Fruit fly (Drosophila melanogaster) whole organism, embryonic: ENCODE data around the gene Spt7.

Source experiments
- Aef1 ChIP-seq: fragments of 200-800 bp; sonication (Bioruptor generic); IDR thresholded peaks from 3 replicates; pipeline ENCODE4 v1.3.6; 2022; ENCODE audit warnings: missing biosample characterization, missing genetic modification characterization
- CG12769 ChIP-seq: fragments of 200-800 bp; sonication (Bioruptor generic); optimal IDR thresholded peaks from 2 replicates; lab custom pipeline; 2019; ENCODE audit warnings: missing biosample characterization, mild to moderate bottlenecking, missing genetic modification characterization, moderate library complexity
- CG12942 ChIP-seq: fragments of 200-800 bp; sonication (Bioruptor generic); optimal IDR thresholded peaks from 3 replicates; lab custom pipeline; 2016; ENCODE audit warnings: missing biosample characterization, missing genetic modification characterization
- CG13424 ChIP-seq: fragments of 200-800 bp; sonication (Bioruptor generic); optimal IDR thresholded peaks from 2 replicates; lab custom pipeline; 2019; ENCODE audit warnings: missing biosample characterization, mild to moderate bottlenecking, missing genetic modification characterization, moderate library complexity
- CG15514 ChIP-seq: fragments of 200-800 bp; sonication (Bioruptor generic); optimal IDR thresholded peaks from 3 replicates; lab custom pipeline; 2017; ENCODE audit warnings: missing biosample characterization, missing genetic modification characterization, mild to moderate bottlenecking, moderate library complexity, missing genetic modification reagents
- CG16813 ChIP-seq: fragments of 200-800 bp; sonication (Bioruptor generic); IDR thresholded peaks from 3 replicates; pipeline ENCODE4 v1.3.6; 2022; ENCODE audit warnings: missing biosample characterization, missing genetic modification characterization; ENCODE audit not compliant: partially characterized antibody
- CG17186 ChIP-seq: fragments of 200-800 bp; sonication (Bioruptor generic); optimal IDR thresholded peaks from 3 replicates; lab custom pipeline; 2017; ENCODE audit warnings: missing biosample characterization, missing genetic modification reagents, missing genetic modification characterization
- CG17359 ChIP-seq: fragments of 200-800 bp; sonication (Bioruptor generic); optimal IDR thresholded peaks from 3 replicates; lab custom pipeline; 2018; ENCODE audit warnings: missing biosample characterization, mild to moderate bottlenecking, missing genetic modification characterization, moderate library complexity
- CG17802 ChIP-seq: fragments of 200-800 bp; sonication (Bioruptor generic); optimal IDR thresholded peaks from 2 replicates; lab custom pipeline; 2018; ENCODE audit warnings: missing biosample characterization, mild to moderate bottlenecking, missing genetic modification characterization, moderate library complexity
- CG30403 ChIP-seq: fragments of 200-800 bp; sonication (Bioruptor generic); optimal IDR thresholded peaks from 3 replicates; lab custom pipeline; 2016; ENCODE audit warnings: missing biosample characterization, missing genetic modification characterization
- CG3847 ChIP-seq: fragments of 200-800 bp; sonication (Bioruptor generic); IDR thresholded peaks from 2 replicates; pipeline ENCODE4 v1.3.6; 2022; ENCODE audit warnings: missing biosample characterization, missing genetic modification characterization
- CG4820 ChIP-seq: fragments of 200-800 bp; sonication (Bioruptor generic); optimal IDR thresholded peaks from 3 replicates; lab custom pipeline; 2016; ENCODE audit warnings: missing biosample characterization, missing genetic modification characterization
- CG6254 ChIP-seq: fragments of 200-800 bp; sonication (Bioruptor generic); optimal IDR thresholded peaks from 3 replicates; lab custom pipeline; 2017; ENCODE audit warnings: mild to moderate bottlenecking, missing biosample characterization, missing genetic modification reagents, missing genetic modification characterization
- CG6813 ChIP-seq: fragments of 200-800 bp; sonication (Bioruptor generic); optimal IDR thresholded peaks from 2 replicates; lab custom pipeline; 2017; ENCODE audit warnings: missing biosample characterization, missing genetic modification characterization, mild to moderate bottlenecking, moderate library complexity, missing genetic modification reagents
- CG8478 ChIP-seq: fragments of >200 bp; optimal IDR thresholded peaks from 2 replicates; lab custom pipeline; 2018
- Chrac-16 ChIP-seq: fragments of 200-800 bp; sonication (Bioruptor generic); optimal IDR thresholded peaks from 3 replicates; lab custom pipeline; 2016; ENCODE audit warnings: missing biosample characterization, missing genetic modification characterization
- CrebB ChIP-seq: fragments of 200-800 bp; sonication (Bioruptor generic); optimal IDR thresholded peaks from 3 replicates; lab custom pipeline; 2018; ENCODE audit warnings: missing biosample characterization, mild to moderate bottlenecking, missing genetic modification characterization
- D ChIP-seq, 2 experiments: fragments of 200-800 bp in 1 of 2; fragments of >200 bp in 1 of 2; sonication (Bioruptor generic) in 1 of 2; optimal IDR thresholded peaks; 2 replicates in 1 of 2; 3 replicates in 1 of 2; lab custom pipeline; 2017; ENCODE audit warnings: mild to moderate bottlenecking in 1 of 2, missing biosample characterization in 1 of 2, missing genetic modification characterization in 1 of 2, missing genetic modification reagents in 1 of 2
- Dip2 ChIP-seq: fragments of 200-800 bp; sonication (Bioruptor generic); IDR thresholded peaks from 2 replicates; pipeline ENCODE4 v1.3.6; 2022; ENCODE audit warnings: missing biosample characterization, missing genetic modification characterization
- Drgx ChIP-seq: fragments of 200-800 bp; sonication (Bioruptor generic); IDR thresholded peaks from 2 replicates; pipeline ENCODE4 v1.3.6; 2022; ENCODE audit warnings: missing biosample characterization, missing genetic modification characterization
- ERR ChIP-seq: fragments of 200-800 bp; sonication (Bioruptor generic); optimal IDR thresholded peaks from 2 replicates; lab custom pipeline; 2016; ENCODE audit warnings: missing biosample characterization, missing genetic modification characterization
- Hand ChIP-seq: fragments of 200-800 bp; sonication (Bioruptor generic); optimal IDR thresholded peaks from 2 replicates; lab custom pipeline; 2017; ENCODE audit warnings: mild to moderate bottlenecking, missing biosample characterization, missing genetic modification reagents, missing genetic modification characterization
- HmgZ ChIP-seq: fragments of 200-800 bp; sonication (Bioruptor generic); optimal IDR thresholded peaks from 2 replicates; lab custom pipeline; 2018; ENCODE audit warnings: missing biosample characterization, mild to moderate bottlenecking, missing genetic modification characterization
- Hmr ChIP-seq: fragments of 200-800 bp; sonication (Bioruptor generic); optimal IDR thresholded peaks from 3 replicates; lab custom pipeline; 2017; ENCODE audit warnings: mild to moderate bottlenecking, missing biosample characterization, missing genetic modification reagents, missing genetic modification characterization
- Myb ChIP-seq: fragments of 200-800 bp; sonication (Bioruptor generic); optimal IDR thresholded peaks from 2 replicates; lab custom pipeline; 2016; ENCODE audit warnings: missing biosample characterization, missing genetic modification characterization
- Ptx1 ChIP-seq: fragments of 200-800 bp; sonication (Bioruptor generic); IDR thresholded peaks from 2 replicates; pipeline ENCODE4 v1.3.6; 2022; ENCODE audit warnings: missing biosample characterization, missing genetic modification characterization
- Tbp ChIP-seq: fragments of >200 bp; optimal IDR thresholded peaks from 2 replicates; lab custom pipeline; 2018; ENCODE audit warnings: missing biosample characterization, missing genetic modification characterization
- ab ChIP-seq: fragments of 200-800 bp; sonication (Bioruptor generic); optimal IDR thresholded peaks from 2 replicates; lab custom pipeline; 2016; ENCODE audit warnings: missing biosample characterization, missing genetic modification characterization
- abd-A ChIP-seq: fragments of 200-800 bp; sonication (Bioruptor generic); optimal IDR thresholded peaks from 3 replicates; lab custom pipeline; 2019; ENCODE audit warnings: missing biosample characterization, mild to moderate bottlenecking, missing genetic modification characterization, moderate library complexity
- bcd ChIP-seq: fragments of 200-800 bp; sonication (Bioruptor generic); optimal IDR thresholded peaks from 2 replicates; lab custom pipeline; 2017; ENCODE audit warnings: missing biosample characterization, mild to moderate bottlenecking, missing genetic modification characterization
- cad ChIP-seq: fragments of >200 bp; optimal IDR thresholded peaks from 2 replicates; lab custom pipeline; 2017; ENCODE audit warnings: missing biosample characterization, missing genetic modification characterization
- ci ChIP-seq: fragments of 200-800 bp; sonication (Bioruptor generic); IDR thresholded peaks from 3 replicates; pipeline ENCODE4 v1.3.6; 2022; ENCODE audit warnings: missing biosample characterization, missing genetic modification characterization
- danr ChIP-seq: fragments of 200-800 bp; sonication (Bioruptor generic); IDR thresholded peaks from 2 replicates; pipeline ENCODE4 v1.3.6; 2022; ENCODE audit warnings: missing biosample characterization, missing genetic modification characterization
- dysf ChIP-seq: fragments of 200-800 bp; sonication (Bioruptor generic); IDR thresholded peaks from 3 replicates; pipeline ENCODE4 v1.3.6; 2022; ENCODE audit warnings: missing biosample characterization, missing genetic modification characterization
- gcm ChIP-seq: fragments of 200-800 bp; sonication (Bioruptor generic); optimal IDR thresholded peaks from 2 replicates; lab custom pipeline; 2019; ENCODE audit warnings: missing biosample characterization, mild to moderate bottlenecking, missing genetic modification characterization, moderate library complexity
- grau ChIP-seq: fragments of 200-800 bp; optimal IDR thresholded peaks from 3 replicates; lab custom pipeline; 2019; ENCODE audit warnings: missing biosample characterization, mild to moderate bottlenecking, missing genetic modification characterization, moderate library complexity
- hkb ChIP-seq, 2 experiments: fragments of 200-800 bp in 1 of 2; fragments of >200 bp in 1 of 2; sonication (Bioruptor generic) in 1 of 2; IDR thresholded peaks in 1 of 2; optimal IDR thresholded peaks in 1 of 2; 2 replicates each; pipeline versions ENCODE4 v1.3.6 to Lab custom; 2017 to 2022; ENCODE audit warnings: missing biosample characterization in 1 of 2, missing genetic modification characterization in 1 of 2
- inv ChIP-seq: fragments of 200-800 bp; sonication (Bioruptor generic); IDR thresholded peaks from 2 replicates; pipeline ENCODE4 v1.3.6; 2022; ENCODE audit warnings: missing biosample characterization, missing genetic modification characterization; ENCODE audit not compliant: partially characterized antibody
- jing ChIP-seq: fragments of 200-800 bp; sonication (Bioruptor generic); optimal IDR thresholded peaks from 2 replicates; lab custom pipeline; 2018; ENCODE audit warnings: missing biosample characterization, mild to moderate bottlenecking, missing genetic modification characterization
- ken ChIP-seq: fragments of 200-800 bp; sonication (Bioruptor generic); IDR thresholded peaks from 3 replicates; pipeline ENCODE4 v1.3.6; 2022; ENCODE audit warnings: missing biosample characterization, missing genetic modification characterization
- maf-S ChIP-seq: fragments of 200-800 bp; sonication (Bioruptor generic); optimal IDR thresholded peaks from 2 replicates; lab custom pipeline; 2016; ENCODE audit warnings: missing biosample characterization, missing genetic modification characterization
- nau ChIP-seq: fragments of 200-800 bp; sonication (Bioruptor generic); optimal IDR thresholded peaks from 3 replicates; lab custom pipeline; 2017; ENCODE audit warnings: missing biosample characterization, mild to moderate bottlenecking, missing genetic modification characterization, missing genetic modification reagents
- nerfin-2 ChIP-seq: fragments of 200-800 bp; sonication (Bioruptor generic); IDR thresholded peaks from 2 replicates; pipeline ENCODE4 v1.3.6; 2022; ENCODE audit warnings: missing biosample characterization, missing genetic modification characterization; ENCODE audit not compliant: partially characterized antibody
- nom ChIP-seq: fragments of 200-800 bp; sonication (Bioruptor generic); optimal IDR thresholded peaks from 2 replicates; lab custom pipeline; 2017; ENCODE audit warnings: missing biosample characterization, missing genetic modification characterization, mild to moderate bottlenecking, moderate library complexity, missing genetic modification reagents
- pita ChIP-seq: fragments of 200-800 bp; sonication (Bioruptor generic); optimal IDR thresholded peaks from 2 replicates; lab custom pipeline; 2017; ENCODE audit warnings: missing biosample characterization, mild to moderate bottlenecking, missing genetic modification characterization
- sd ChIP-seq: fragments of 200-800 bp; sonication (Bioruptor generic); optimal IDR thresholded peaks from 3 replicates; lab custom pipeline; 2018; ENCODE audit warnings: missing biosample characterization, mild to moderate bottlenecking, missing genetic modification characterization, moderate library complexity
- stc ChIP-seq: fragments of 200-800 bp; sonication (Bioruptor generic); IDR thresholded peaks from 2 replicates; pipeline ENCODE4 v1.3.6; 2022; ENCODE audit warnings: missing biosample characterization, missing genetic modification characterization
- stwl ChIP-seq: fragments of 200-800 bp; sonication (Bioruptor generic); optimal IDR thresholded peaks from 3 replicates; lab custom pipeline; 2018; ENCODE audit warnings: missing biosample characterization, mild to moderate bottlenecking, missing genetic modification characterization, moderate library complexity
- trem ChIP-seq: fragments of 200-800 bp; optimal IDR thresholded peaks from 3 replicates; lab custom pipeline; 2019; ENCODE audit warnings: missing biosample characterization, mild to moderate bottlenecking, missing genetic modification characterization, moderate library complexity

The Spt7 gene

DNA sequence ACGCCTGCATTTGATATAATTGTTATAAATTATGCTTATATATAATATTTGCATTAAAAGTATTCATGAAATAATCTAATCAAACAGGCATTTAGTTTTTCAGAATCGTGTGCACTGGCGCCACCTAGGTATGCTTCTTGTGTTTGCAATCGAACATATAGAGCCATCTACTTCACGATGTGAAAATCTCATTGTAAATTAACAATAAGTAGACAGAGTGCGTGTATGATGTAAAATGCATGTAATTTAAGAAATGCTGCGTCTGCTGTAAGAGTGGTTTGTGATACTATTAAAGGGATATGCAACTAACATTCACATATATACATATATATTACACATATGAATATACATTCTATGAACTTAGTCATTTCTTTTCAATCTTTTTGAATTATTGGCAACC, 30.0 kb upstream of the Spt7 start (continued):
- peak; percentile 30 for TF ChIP-seq CG3847 (GFP tag; lab: Robert Waterston, UW)
- no peak for TF ChIP-seq hkb (optimal IDR thresholded peaks at IDR 0.05; lab: Kevin White, UChicago)
- TF ChIP-seq hkb (GFP tag; IDR thresholded peaks at IDR 0.05; lab: Robert Waterston, UW), result no peak
- TF ChIP-seq HmgZ, result peak; percentile 76
- no peak for TF ChIP-seq stc (GFP tag; lab: Robert Waterston, UW)
- TF ChIP-seq CG8478 (lab: Kevin White, UChicago), result peak; percentile 5
- TF ChIP-seq ci (GFP tag; lab: Robert Waterston, UW), result 0 out of 3 replicates have a peak, but pooled peaks have one; percentile 40
- peak; percentile 45 for TF ChIP-seq Hmr (GFP tag; lab: Kevin White, UChicago)
- peak; percentile 40 for TF ChIP-seq abd-A (tag; lab: Kevin White, UChicago)
- peak; percentile 31 for TF ChIP-seq stwl
- TF ChIP-seq dysf, result peak; percentile 42; the same call in 1 of the 3 replicates
- TF ChIP-seq Myb (GFP tag; lab: Kevin White, UChicago), result peak; percentile 31
- no peak for TF ChIP-seq CG6813
- TF ChIP-seq CrebB, result no peak
- no peak for TF ChIP-seq D (optimal IDR thresholded peaks at IDR 0.05; lab: Kevin White, UChicago)
- TF ChIP-seq D (GFP tag; optimal IDR thresholded peaks at IDR 0.05; lab: Kevin White, UChicago), result no peak
- TF ChIP-seq Aef1 (GFP tag; lab: Robert Waterston, UW), result 0 out of 3 replicates have a peak, but pooled peaks have one; percentile 16
- peak; percentile 48; the same call in 1 of the 2 replicates for TF ChIP-seq Ptx1 (GFP tag; lab: Robert Waterston, UW)
- TF ChIP-seq maf-S (GFP tag; lab: Kevin White, UChicago), result no peak
- peak; percentile 98 for TF ChIP-seq Dip2 (GFP tag; lab: Robert Waterston, UW)
- peak; percentile 43 for TF ChIP-seq grau (tag; lab: Kevin White, UChicago)
- peak; percentile 11 for TF ChIP-seq CG15514
- no peak for TF ChIP-seq nom (GFP tag; lab: Kevin White, UChicago)
- peak; percentile 22 for TF ChIP-seq CG4820 (GFP tag; lab: Kevin White, UChicago)
- no peak for TF ChIP-seq CG6254
- no peak for TF ChIP-seq CG17186 (GFP tag; lab: Kevin White, UChicago)
- TF ChIP-seq bcd (GFP tag; lab: Kevin White, UChicago), result peak; percentile 14
- TF ChIP-seq CG30403 (GFP tag; lab: Kevin White, UChicago), result peak; percentile 42
- TF ChIP-seq Drgx (GFP tag; lab: Robert Waterston, UW), result no peak
- TF ChIP-seq ab (GFP tag; lab: Kevin White, UChicago), result no peak
- no peak for TF ChIP-seq jing (GFP tag; lab: Kevin White, UChicago)
- TF ChIP-seq pita (GFP tag; lab: Kevin White, UChicago), result peak; percentile 70
- TF ChIP-seq Hand, result no peak
- peak; percentile 29 for TF ChIP-seq CG13424 (tag; lab: Kevin White, UChicago)
- no peak for TF ChIP-seq ERR (GFP tag; lab: Kevin White, UChicago)
- TF ChIP-seq trem (tag; lab: Kevin White, UChicago), result peak; percentile 30
- no peak for TF ChIP-seq nau (GFP tag; lab: Kevin White, UChicago)
- TF ChIP-seq ken (GFP tag; lab: Robert Waterston, UW), result no peak
- TF ChIP-seq Tbp (GFP tag; lab: Kevin White, UChicago), result no peak
- TF ChIP-seq inv (GFP tag; lab: Robert Waterston, UW), result no peak; the same call in 1 of the 2 replicates
- peak; percentile 29 for TF ChIP-seq CG12942 (GFP tag; lab: Kevin White, UChicago)
- TF ChIP-seq danr (GFP tag; lab: Robert Waterston, UW), result no peak
- no peak for TF ChIP-seq nerfin-2
- TF ChIP-seq CG12769 (tag; lab: Kevin White, UChicago), result peak; percentile 31
- TF ChIP-seq CG16813 (GFP tag; lab: Robert Waterston, UW), result 0 out of 3 replicates have a peak, but pooled peaks have one; percentile 33
- no peak for TF ChIP-seq cad (GFP tag; lab: Kevin White, UChicago)
- TF ChIP-seq CG17802 (tag; lab: Kevin White, UChicago), result no peak
- TF ChIP-seq Chrac-16 (GFP tag; lab: Kevin White, UChicago), result peak; percentile 27
- peak; percentile 24 for TF ChIP-seq CG17359 (tag; lab: Kevin White, UChicago)
- peak; percentile 35 for TF ChIP-seq sd (tag; lab: Kevin White, UChicago)
- no peak for TF ChIP-seq gcm (GFP tag; lab: Kevin White, UChicago)
